Fruit fly (Drosophila melanogaster): ENCODE measurements around the gene spoon.
A peak's percentile ranks its signal among the peaks of the same experiment; 100 is the strongest.

The spoon gene

DNA sequence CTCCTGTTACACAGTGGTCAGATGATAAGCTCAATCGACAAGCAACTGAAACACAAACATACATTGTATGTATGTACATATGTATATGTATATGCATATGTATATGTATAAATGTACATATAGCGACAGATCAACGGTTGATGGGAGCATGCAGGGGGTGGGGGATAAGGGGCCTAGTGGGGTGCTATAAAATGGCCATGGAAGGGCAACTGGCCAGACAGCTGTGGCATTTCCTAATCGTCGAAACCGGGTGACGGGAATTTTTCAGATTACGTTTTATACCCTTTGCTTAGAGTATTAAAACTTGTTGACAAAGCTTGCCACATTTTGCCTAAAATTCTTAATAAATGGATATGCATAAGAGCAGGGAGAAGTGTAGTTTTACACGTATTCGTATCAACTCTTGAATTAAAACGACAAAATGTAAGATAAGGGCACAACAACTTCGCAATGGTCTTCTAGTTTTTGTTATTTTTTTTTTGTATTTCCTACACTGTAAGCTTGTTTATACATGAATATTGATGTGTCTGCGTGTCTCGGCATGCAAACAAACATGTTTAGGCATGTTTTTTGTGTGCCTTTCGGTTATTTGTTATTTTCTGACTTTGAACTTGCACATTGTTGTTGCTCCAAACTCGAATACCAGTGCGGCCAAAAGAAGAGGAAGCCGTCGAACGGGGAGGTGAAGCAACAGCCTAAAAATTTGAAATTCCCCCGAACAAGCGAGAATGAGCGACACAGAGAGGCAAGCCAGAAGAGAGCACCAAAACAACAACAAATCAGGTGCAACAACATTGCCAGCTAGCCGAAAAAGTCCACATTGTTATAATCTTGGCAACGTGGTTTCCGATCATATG is 1.4 kb downstream of the spoon start (continued):
- peak; percentile 57 to 74 for TF ChIP-seq Trl (optimal IDR thresholded peaks at IDR 0.05)
- TF ChIP-seq Trl (GFP tag; optimal IDR thresholded peaks at IDR 0.05): peak; percentile 74
- peak; percentile 39 for TF ChIP-seq CG10462 (GFP tag; optimal IDR thresholded peaks at IDR 0.05)
- peak; percentile 50 for TF ChIP-seq repo (GFP tag; optimal IDR thresholded peaks at IDR 0.05)
- TF ChIP-seq zfh1 (GFP tag; IDR thresholded peaks at IDR 0.05): peak; percentile 76
- peak; percentile 74; the same call in 1 of the 2 replicates for TF ChIP-seq ranshi (GFP tag; IDR thresholded peaks at IDR 0.05)
- peak; percentile 70 for TF ChIP-seq CG9817 (tag; optimal IDR thresholded peaks at IDR 0.05)
- 0 out of 2 replicates have a peak, but pooled peaks have one; percentile 39 for TF ChIP-seq rib (GFP tag; IDR thresholded peaks at IDR 0.05)
- TF ChIP-seq CG11085 (GFP tag; IDR thresholded peaks at IDR 0.05): peak; percentile 64
- peak; percentile 79 for TF ChIP-seq CG7556 (GFP tag; optimal IDR thresholded peaks at IDR 0.05)
- peak; percentile 29 for TF ChIP-seq CG18011 (GFP tag; optimal IDR thresholded peaks at IDR 0.05)
- no peak for TF ChIP-seq CG8765 (GFP tag; IDR thresholded peaks at IDR 0.05)
- TF ChIP-seq stwl (tag; optimal IDR thresholded peaks at IDR 0.05): no peak
- TF ChIP-seq CG6654 (GFP tag; optimal IDR thresholded peaks at IDR 0.05): no peak
- TF ChIP-seq CG17912 (GFP tag; optimal IDR thresholded peaks at IDR 0.05): no peak
- no peak for TF ChIP-seq grn (GFP tag; optimal IDR thresholded peaks at IDR 0.05)
- no peak for TF ChIP-seq tna (GFP tag; IDR thresholded peaks at IDR 0.05; ENCODE audit: partially characterized antibody)
- no peak for TF ChIP-seq CG14860 (GFP tag; IDR thresholded peaks at IDR 0.05; ENCODE audit: partially characterized antibody)
- peak; percentile 49 for TF ChIP-seq CG1529 (GFP tag; optimal IDR thresholded peaks at IDR 0.05)
- TF ChIP-seq lmd (GFP tag; IDR thresholded peaks at IDR 0.05): peak; percentile 85
- TF ChIP-seq gt (GFP tag; IDR thresholded peaks at IDR 0.05): no peak
- TF ChIP-seq Fer3 (tag; optimal IDR thresholded peaks at IDR 0.05): peak; percentile 69
- TF ChIP-seq chinmo (GFP tag; IDR thresholded peaks at IDR 0.05; ENCODE audit: partially characterized antibody): peak; percentile 63; the same call in 2 of the 4 replicates
- TF ChIP-seq NK7.1 (GFP tag; optimal IDR thresholded peaks at IDR 0.05): peak; percentile 20
- no peak for TF ChIP-seq Dfd (GFP tag; optimal IDR thresholded peaks at IDR 0.05)
- peak; percentile 82 for TF ChIP-seq Meics (GFP tag; optimal IDR thresholded peaks at IDR 0.05)
- peak; percentile 31 to 65 for TF ChIP-seq Pdp1 (GFP tag; optimal IDR thresholded peaks at IDR 0.05)
- TF ChIP-seq CG6689 (GFP tag; IDR thresholded peaks at IDR 0.05): peak; percentile 82
- TF ChIP-seq Atf-2 (GFP tag; optimal IDR thresholded peaks at IDR 0.05): peak; percentile 55
- TF ChIP-seq CG12104 (GFP tag; optimal IDR thresholded peaks at IDR 0.05): peak; percentile 66
- peak; percentile 80 for TF ChIP-seq Xrp1 (GFP tag; IDR thresholded peaks at IDR 0.05)
- peak; percentile 81 for TF ChIP-seq Ssrp (tag; optimal IDR thresholded peaks at IDR 0.05)
- peak; percentile 72; the same call in 2 of the 3 replicates for TF ChIP-seq CG3726 (GFP tag; IDR thresholded peaks at IDR 0.05)
- TF ChIP-seq CG2202 (tag; optimal IDR thresholded peaks at IDR 0.05): no peak
- TF ChIP-seq lola (GFP tag; optimal IDR thresholded peaks at IDR 0.05): peak in 1 of 3 experiments; percentile 37
- peak; percentile 39 for TF ChIP-seq CG13123 (GFP tag; optimal IDR thresholded peaks at IDR 0.05)
- peak; percentile 69 to 76 for TF ChIP-seq dpn (GFP tag; optimal IDR thresholded peaks at IDR 0.05)
- no peak for TF ChIP-seq CG3838 (GFP tag; optimal IDR thresholded peaks at IDR 0.05)
- TF ChIP-seq Blimp-1 (GFP tag; optimal IDR thresholded peaks at IDR 0.05): peak; percentile 72
- no peak for TF ChIP-seq bigmax (GFP tag; optimal IDR thresholded peaks at IDR 0.05)
- peak; percentile 80 for TF ChIP-seq CG10209 (GFP tag; optimal IDR thresholded peaks at IDR 0.05)
- TF ChIP-seq CG13894 (tag; optimal IDR thresholded peaks at IDR 0.05): peak; percentile 52
- TF ChIP-seq CG4707 (GFP tag; optimal IDR thresholded peaks at IDR 0.05): peak; percentile 59
- TF ChIP-seq wek (GFP tag; optimal IDR thresholded peaks at IDR 0.05): peak; percentile 1
- peak; percentile 92 for TF ChIP-seq vvl (GFP tag; IDR thresholded peaks at IDR 0.05)
- peak; percentile 28 for TF ChIP-seq CG7928 (GFP tag; optimal IDR thresholded peaks at IDR 0.05)
- TF ChIP-seq Six4 (GFP tag; optimal IDR thresholded peaks at IDR 0.05): peak; percentile 53
- TF ChIP-seq salm (tag; optimal IDR thresholded peaks at IDR 0.05): peak; percentile 59
